Worm (Caenorhabditis elegans): ENCODE results near the gene F49H6.8.

DNA sequence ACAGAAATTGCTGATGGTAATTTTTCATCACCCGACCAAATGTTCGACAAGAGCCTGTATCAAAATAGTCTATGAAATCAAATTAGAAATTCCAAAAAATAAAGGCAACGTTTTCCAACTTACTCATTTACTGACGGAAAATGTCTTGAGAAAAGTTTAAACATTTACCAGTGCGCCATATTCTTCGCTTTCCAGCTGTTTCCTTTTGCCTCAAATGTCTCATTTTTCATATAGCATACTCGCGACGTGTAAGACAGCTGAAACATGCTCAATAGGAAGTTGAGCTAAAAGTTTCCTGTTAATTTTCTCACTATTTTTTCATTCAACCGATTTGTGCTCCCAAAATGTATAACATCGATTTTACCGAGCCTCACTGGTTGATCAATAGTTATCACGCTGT lies 37.5 kb upstream of the F49H6.8 start, which contains the start of gene sri-66:
- TF ChIP-seq F13H6.1 (tag; optimal IDR thresholded peaks at IDR 0.05) = no peak
- TF ChIP-seq madf-2 (tag; optimal IDR thresholded peaks at IDR 0.05) = no peak
- no peak for TF ChIP-seq hlh-15 (tag; optimal IDR thresholded peaks at IDR 0.05)
- TF ChIP-seq pax-1 (tag; optimal IDR thresholded peaks at IDR 0.05) = no peak
- no peak for TF ChIP-seq elt-2 (tag; optimal IDR thresholded peaks at IDR 0.05)
- TF ChIP-seq ceh-24 (tag; optimal IDR thresholded peaks at IDR 0.05) = no peak
- TF ChIP-seq nhr-11 (tag; optimal IDR thresholded peaks at IDR 0.05) = no peak
- TF ChIP-seq unc-55 (GFP tag; optimal IDR thresholded peaks at IDR 0.05) = no peak
- no peak for TF ChIP-seq dve-1 (tag; optimal IDR thresholded peaks at IDR 0.05)
- TF ChIP-seq lin-11 (tag; optimal IDR thresholded peaks at IDR 0.05) = no peak
